Fruit fly (Drosophila melanogaster): Measurements from ENCODE around the gene CG3164.

Gene CG3164

dm6 chr2L:107476-108436, 22.8 kb downstream of the CG3164 start:
- TF ChIP-seq CG8478 (optimal IDR thresholded peaks at IDR 0.05) (no peak), CTCF (optimal IDR thresholded peaks at IDR 0.05) (peak in 1 of 2 experiments; percentile 2)

DNA sequence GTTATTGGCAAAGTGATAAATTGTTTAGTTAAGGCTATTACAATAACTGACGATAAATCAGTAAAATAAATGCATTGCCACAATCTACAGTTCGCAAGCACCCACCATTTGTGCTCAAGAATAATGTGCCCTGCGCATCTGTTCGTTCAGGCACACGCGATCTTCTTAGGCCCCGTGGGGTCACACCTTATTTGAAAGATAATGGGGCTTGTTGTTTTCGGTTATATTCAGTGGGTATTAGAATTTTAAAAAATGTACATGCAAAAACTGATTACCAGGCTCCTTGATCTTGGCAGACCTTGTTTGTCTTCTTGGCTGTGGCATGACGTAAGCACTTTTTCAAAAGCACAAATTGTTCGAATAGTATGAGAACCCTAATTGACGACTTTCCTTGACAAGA, 23.6 kb downstream of the CG3164 start:
- no peak for TF ChIP-seq CG8478 (optimal IDR thresholded peaks at IDR 0.05)
- no peak for TF ChIP-seq CTCF (optimal IDR thresholded peaks at IDR 0.05)

DNA sequence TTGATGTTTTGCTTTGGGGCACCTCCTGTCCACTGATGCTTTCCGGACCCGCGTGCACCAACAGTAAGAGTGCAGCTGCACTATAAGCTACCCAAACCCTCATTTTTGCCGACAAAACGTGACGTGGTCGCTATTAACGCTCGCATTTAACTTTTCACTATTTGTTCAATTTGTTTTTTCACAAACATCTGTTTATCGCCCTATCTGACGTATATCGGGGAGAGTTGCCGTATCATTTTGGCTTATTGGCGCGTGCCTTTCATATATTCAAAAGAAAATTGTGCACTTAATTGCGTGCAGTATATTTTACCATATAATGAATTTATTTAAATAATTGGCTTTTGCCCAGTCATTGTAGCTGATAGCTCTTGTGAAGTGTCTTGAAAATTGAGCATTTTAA, 24.1 kb downstream of the CG3164 start, which contains the start of the genes Nhe1 and Sam-S:
Nhe1 (minus strand) TSS at position 193 of the 400 bp plus-strand sequence.
Sam-S (plus strand) TSS at position 364 of the 400 bp plus-strand sequence.
- no peak for TF ChIP-seq CTCF (optimal IDR thresholded peaks at IDR 0.05)
- no peak for TF ChIP-seq CG8478 (optimal IDR thresholded peaks at IDR 0.05)

- TF ChIP-seq CTCF (optimal IDR thresholded peaks at IDR 0.05) (peak; percentile 24 to 38), CG8478 (optimal IDR thresholded peaks at IDR 0.05) (no peak)
Observed at dm6 chr2L:102161-102761, 28.3 kb downstream of the CG3164 start, which contains the start of gene Creld. Gene Creld (plus strand): TSS chr2L:102380.

dm6 chr2L:94639-95059, 35.9 kb downstream of the CG3164 start, which contains the start of gene Zir:
Gene Zir (plus strand): TSS chr2L:94739.
- TF ChIP-seq CTCF (optimal IDR thresholded peaks at IDR 0.05) (no peak), CG8478 (optimal IDR thresholded peaks at IDR 0.05) (no peak)

DNA sequence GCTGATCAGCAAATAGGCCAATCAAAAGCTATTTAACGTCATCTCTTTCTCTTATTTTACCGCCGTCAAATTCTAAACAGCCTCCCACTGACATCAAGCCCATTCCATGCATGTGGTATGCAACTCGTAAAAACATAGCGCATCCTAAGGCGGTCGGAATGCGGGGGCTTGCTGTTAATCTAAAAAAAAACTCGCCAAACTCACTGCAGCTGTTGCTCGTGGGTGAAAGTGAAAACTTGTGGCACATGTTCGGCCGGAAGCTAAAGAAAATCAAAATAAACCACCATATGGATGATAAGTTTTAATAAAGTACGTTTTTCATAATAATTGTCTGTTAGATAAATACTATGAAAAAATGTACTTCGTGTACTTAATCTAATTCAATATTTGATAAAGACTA, 36.5 kb downstream of the CG3164 start:
- no peak for TF ChIP-seq CG8478 (optimal IDR thresholded peaks at IDR 0.05)
- no peak for TF ChIP-seq CTCF (optimal IDR thresholded peaks at IDR 0.05)

DNA sequence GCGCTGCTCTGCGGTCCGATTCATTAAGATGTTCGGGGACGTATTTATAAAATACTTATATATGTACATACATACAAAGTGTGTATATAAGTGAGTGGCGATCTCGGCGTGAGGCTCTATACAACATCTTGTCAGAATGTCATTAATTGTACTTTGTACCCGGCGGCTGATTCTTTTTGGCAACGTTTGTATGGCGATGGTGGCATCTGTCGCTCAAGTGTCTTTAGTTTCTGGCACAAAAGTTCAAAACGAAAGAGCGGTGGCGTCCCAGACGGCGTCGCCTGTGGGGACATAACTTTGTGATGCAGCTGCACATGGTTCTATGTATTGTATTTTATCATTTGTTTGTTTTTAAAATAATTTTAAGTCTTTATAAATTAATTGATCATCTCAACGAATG, 37.6 kb downstream of the CG3164 start:
- no peak for TF ChIP-seq CTCF (optimal IDR thresholded peaks at IDR 0.05)
- TF ChIP-seq CG8478 (optimal IDR thresholded peaks at IDR 0.05): no peak

- TF ChIP-seq CG8478 (optimal IDR thresholded peaks at IDR 0.05) (no peak), CTCF (optimal IDR thresholded peaks at IDR 0.05) (no peak)
Observed at dm6 chr2L:91830-92229, 38.8 kb downstream of the CG3164 start.

- TF ChIP-seq CG8478 (optimal IDR thresholded peaks at IDR 0.05) (no peak), CTCF (optimal IDR thresholded peaks at IDR 0.05) (no peak)
Observed at dm6 chr2L:91333-91732, 39.3 kb downstream of the CG3164 start.

- TF ChIP-seq CTCF (optimal IDR thresholded peaks at IDR 0.05) (no peak), CG8478 (optimal IDR thresholded peaks at IDR 0.05) (no peak)
Observed at dm6 chr2L:90081-90480, 40.5 kb downstream of the CG3164 start.

DNA sequence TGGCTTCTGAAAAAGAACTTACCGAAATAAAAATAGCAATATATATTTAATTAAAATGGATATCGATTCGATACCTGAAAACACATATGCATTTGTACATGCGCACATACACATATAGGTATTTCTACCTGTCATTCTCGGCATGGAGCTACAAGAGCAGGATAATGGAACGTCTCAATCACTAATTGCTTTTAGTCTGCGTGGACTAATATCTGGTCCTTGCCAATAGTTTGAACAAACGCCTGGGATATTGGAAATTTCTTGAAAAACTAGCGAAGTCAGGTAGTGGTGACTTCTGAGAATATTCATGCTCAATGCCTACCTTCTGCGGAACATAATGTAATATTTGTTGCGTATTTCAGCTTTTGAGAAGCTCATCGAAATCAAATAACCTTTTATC, 41.4 kb downstream of the CG3164 start:
- TF ChIP-seq CG8478 (optimal IDR thresholded peaks at IDR 0.05) (no peak), CTCF (optimal IDR thresholded peaks at IDR 0.05) (no peak)

dm6 chr2L:88528-88927, 42.1 kb downstream of the CG3164 start:
- no peak for TF ChIP-seq CG8478 (optimal IDR thresholded peaks at IDR 0.05)
- no peak for TF ChIP-seq CTCF (optimal IDR thresholded peaks at IDR 0.05)

dm6 chr2L:87255-87723, 43.3 kb downstream of the CG3164 start, which contains the start of gene net:
Gene net (minus strand): TSS chr2L:87387.
- TF ChIP-seq CG8478 (optimal IDR thresholded peaks at IDR 0.05) (no peak), CTCF (optimal IDR thresholded peaks at IDR 0.05) (no peak)

- no peak for TF ChIP-seq CTCF (optimal IDR thresholded peaks at IDR 0.05)
- no peak for TF ChIP-seq CG8478 (optimal IDR thresholded peaks at IDR 0.05)
Observed at dm6 chr2L:85701-86100, 44.9 kb downstream of the CG3164 start.

DNA sequence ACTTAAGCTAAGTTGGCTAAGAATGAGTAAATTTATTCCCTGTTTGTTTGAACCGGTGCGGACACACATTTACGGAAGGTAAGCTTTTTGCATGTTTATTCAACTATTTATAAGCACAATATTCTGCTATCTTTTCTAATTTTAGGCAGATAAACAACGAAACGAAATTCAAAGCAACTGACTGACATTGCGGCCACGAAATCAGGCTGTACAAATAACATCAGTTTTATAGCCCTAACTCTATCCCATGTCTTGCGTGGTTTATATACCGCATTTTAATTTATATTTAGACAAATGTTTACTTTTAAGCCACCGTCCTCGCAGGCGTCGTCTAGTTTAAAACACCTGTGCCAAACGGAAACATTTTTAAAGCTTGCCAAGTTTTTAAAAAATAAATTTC, 45.5 kb downstream of the CG3164 start:
- TF ChIP-seq CG8478 (optimal IDR thresholded peaks at IDR 0.05) (no peak), CTCF (optimal IDR thresholded peaks at IDR 0.05) (no peak)

Data from S2 (cell line).